Fruit fly (Drosophila melanogaster): Measurements from ENCODE around the gene CG42272.

The CG42272 gene

DNA sequence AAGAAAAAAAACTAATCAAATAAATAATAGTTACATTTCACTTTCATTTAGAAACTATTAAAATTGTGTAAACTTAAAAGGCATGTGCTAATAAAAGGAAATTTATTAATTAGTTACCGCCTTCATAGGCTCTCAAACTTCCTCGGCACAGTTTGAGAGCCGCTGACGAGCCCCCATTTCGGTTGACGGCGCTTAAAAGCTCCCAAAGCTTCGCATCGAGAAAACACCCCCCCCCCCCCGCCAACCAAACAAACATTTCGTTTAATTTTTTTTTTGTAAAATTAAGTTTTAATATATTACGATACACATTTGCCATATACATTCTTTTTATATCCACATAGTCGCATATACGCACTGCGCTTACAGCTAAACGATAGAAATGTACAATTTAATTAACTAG lies 5.6 kb upstream of the CG42272 start:
- TF ChIP-seq Myc (optimal IDR thresholded peaks at IDR 0.05): peak; percentile 15
- no peak for TF ChIP-seq Vsx2 (GFP tag; optimal IDR thresholded peaks at IDR 0.05; ENCODE audit: partially characterized antibody)
- TF ChIP-seq Dfd (GFP tag; optimal IDR thresholded peaks at IDR 0.05): no peak

DNA sequence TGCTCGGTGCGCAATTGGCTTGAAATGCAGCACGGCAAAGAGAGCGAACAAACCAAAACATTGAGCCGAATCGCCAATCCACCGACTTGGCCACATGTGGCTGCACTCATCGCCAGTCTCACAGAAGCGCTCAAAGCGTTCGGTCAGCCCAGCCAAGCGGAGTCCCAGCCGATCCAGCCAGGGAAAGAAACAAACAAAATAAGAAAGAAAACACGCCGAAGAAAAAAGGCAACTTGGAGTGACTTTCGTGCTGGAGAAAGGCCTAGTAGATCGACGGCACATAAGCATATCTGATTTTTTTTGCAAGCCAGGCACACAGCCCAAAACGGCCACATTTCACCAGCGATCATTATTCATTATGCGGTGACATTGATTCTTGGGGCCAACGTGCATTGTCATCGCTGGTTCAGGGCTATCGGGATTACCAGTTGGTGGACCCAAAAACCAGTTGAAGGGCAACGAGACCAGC lies 736 bp upstream of the CG42272 start:
- TF ChIP-seq Dfd (GFP tag; optimal IDR thresholded peaks at IDR 0.05) (no peak), psq (GFP tag; optimal IDR thresholded peaks at IDR 0.05) (peak; percentile 16), Sp1 (GFP tag; optimal IDR thresholded peaks at IDR 0.05) (peak; percentile 41)

DNA sequence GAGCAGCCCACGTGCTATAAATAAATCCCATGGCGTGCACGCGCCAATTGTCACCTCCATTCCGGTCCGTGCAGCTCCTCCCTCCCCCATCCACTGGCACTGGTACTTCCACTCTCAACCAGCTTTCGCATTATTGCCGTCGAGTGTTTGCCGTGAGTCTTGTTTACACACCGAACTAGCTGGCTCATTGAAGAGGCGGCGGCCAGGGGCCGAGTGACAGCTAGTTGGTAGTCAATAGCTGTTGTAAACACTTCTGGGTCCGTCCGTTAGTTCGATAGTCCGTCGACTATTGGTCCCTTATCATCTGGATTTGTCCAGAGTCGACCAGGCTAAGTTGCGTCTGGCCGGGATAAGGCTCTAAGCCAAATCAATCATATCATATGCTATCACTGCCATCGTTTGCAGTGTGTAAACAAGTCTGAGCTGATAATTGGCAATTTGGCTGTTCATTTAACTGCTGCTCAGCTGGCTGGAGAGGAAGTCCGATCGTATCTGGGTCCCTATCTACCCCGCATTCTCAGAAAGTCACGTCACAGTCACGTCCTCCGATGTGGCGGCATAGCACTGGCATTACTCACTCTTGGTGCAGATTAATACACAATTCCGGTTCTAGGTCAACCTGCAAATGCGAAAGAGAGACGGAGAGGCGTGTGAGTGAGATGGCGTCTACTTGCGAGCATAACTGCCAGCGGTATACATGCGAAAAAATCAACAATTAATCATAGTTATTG lies 4.7 kb downstream of the CG42272 start:
- TF ChIP-seq Myc (optimal IDR thresholded peaks at IDR 0.05): no peak
- no peak for TF ChIP-seq Sp1 (GFP tag; optimal IDR thresholded peaks at IDR 0.05)
- no peak for TF ChIP-seq Jra (GFP tag; optimal IDR thresholded peaks at IDR 0.05)
- no peak for TF ChIP-seq lola (GFP tag; optimal IDR thresholded peaks at IDR 0.05)
- no peak for TF ChIP-seq HLH106 (tag; optimal IDR thresholded peaks at IDR 0.05)
- no peak for TF ChIP-seq h (GFP tag; optimal IDR thresholded peaks at IDR 0.05)
- no peak for TF ChIP-seq dmrt93B (GFP tag; optimal IDR thresholded peaks at IDR 0.05)
- no peak for TF ChIP-seq Mio (GFP tag; optimal IDR thresholded peaks at IDR 0.05)
- TF ChIP-seq brk (GFP tag; optimal IDR thresholded peaks at IDR 0.05): no peak
- no peak for TF ChIP-seq CrebA (GFP tag; optimal IDR thresholded peaks at IDR 0.05; ENCODE audit: borderline replicate concordance)
- TF ChIP-seq fru (GFP tag; optimal IDR thresholded peaks at IDR 0.05): no peak

DNA sequence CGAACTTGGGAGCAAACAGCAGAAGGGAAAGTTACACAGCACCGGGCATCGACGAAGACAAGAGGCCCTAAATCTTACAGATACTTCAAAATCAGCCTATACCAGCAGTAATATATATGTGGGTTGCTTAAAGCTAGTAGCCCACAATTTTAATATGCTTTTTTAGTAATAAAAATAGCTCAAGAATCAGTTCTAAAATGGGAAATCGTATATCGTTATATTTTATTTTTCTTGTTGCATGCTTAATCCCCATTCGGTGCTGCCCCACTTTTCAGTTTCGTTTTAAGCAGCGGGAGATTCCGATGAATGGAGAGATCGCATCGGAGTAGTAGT lies 5.2 kb downstream of the CG42272 start:
- TF ChIP-seq fru (GFP tag; optimal IDR thresholded peaks at IDR 0.05) (peak; percentile 69), GATAd (GFP tag; optimal IDR thresholded peaks at IDR 0.05) (no peak), foxo (GFP tag; optimal IDR thresholded peaks at IDR 0.05) (peak in 1 of 2 experiments; percentile 48), CrebA (GFP tag; optimal IDR thresholded peaks at IDR 0.05; ENCODE audit: borderline replicate concordance) (no peak), ey (GFP tag; optimal IDR thresholded peaks at IDR 0.05) (peak; percentile 37), N (GFP tag; optimal IDR thresholded peaks at IDR 0.05) (no peak), Dif (GFP tag; optimal IDR thresholded peaks at IDR 0.05; ENCODE audit: partially characterized antibody) (no peak), Dfd (GFP tag; optimal IDR thresholded peaks at IDR 0.05) (no peak), sv (GFP tag; optimal IDR thresholded peaks at IDR 0.05) (no peak), Mio (GFP tag; optimal IDR thresholded peaks at IDR 0.05) (no peak), jim (GFP tag; optimal IDR thresholded peaks at IDR 0.05) (no peak), sage (GFP tag; optimal IDR thresholded peaks at IDR 0.05) (no peak), Sp1 (GFP tag; optimal IDR thresholded peaks at IDR 0.05) (no peak), CG32264 (GFP tag; optimal IDR thresholded peaks at IDR 0.05) (no peak), tai (GFP tag; optimal IDR thresholded peaks at IDR 0.05) (no peak), woc (GFP tag; optimal IDR thresholded peaks at IDR 0.05) (peak; percentile 26), rgr (GFP tag; optimal IDR thresholded peaks at IDR 0.05) (peak; percentile 28), dsf (GFP tag; optimal IDR thresholded peaks at IDR 0.05; ENCODE audit: borderline replicate concordance) (no peak), Hr78 (GFP tag; optimal IDR thresholded peaks at IDR 0.05) (no peak), Vsx2 (GFP tag; optimal IDR thresholded peaks at IDR 0.05; ENCODE audit: partially characterized antibody) (no peak), psq (GFP tag; optimal IDR thresholded peaks at IDR 0.05) (no peak), OdsH (GFP tag; optimal IDR thresholded peaks at IDR 0.05) (no peak), HLH106 (tag; optimal IDR thresholded peaks at IDR 0.05) (peak; percentile 36), pan (optimal IDR thresholded peaks at IDR 0.05) (no peak), dl (GFP tag; optimal IDR thresholded peaks at IDR 0.05; ENCODE audit: insufficient read depth in 1 of 2, partially characterized antibody in 2 of 2) (no peak), lola (GFP tag; optimal IDR thresholded peaks at IDR 0.05) (no peak), Hr83 (GFP tag; optimal IDR thresholded peaks at IDR 0.05; ENCODE audit: poor library complexity, severe bottlenecking) (no peak), br (GFP tag; optimal IDR thresholded peaks at IDR 0.05) (peak; percentile 19), h (GFP tag; optimal IDR thresholded peaks at IDR 0.05) (peak; percentile 42), Rel (GFP tag; optimal IDR thresholded peaks at IDR 0.05) (no peak), Rel (tag; optimal IDR thresholded peaks at IDR 0.05) (no peak), brk (GFP tag; optimal IDR thresholded peaks at IDR 0.05) (no peak), CG9705 (GFP tag; optimal IDR thresholded peaks at IDR 0.05) (no peak), dmrt93B (GFP tag; optimal IDR thresholded peaks at IDR 0.05) (no peak), Myc (optimal IDR thresholded peaks at IDR 0.05) (no peak), Hnf4 (GFP tag; optimal IDR thresholded peaks at IDR 0.05) (peak; percentile 21), Abd-B (GFP tag; optimal IDR thresholded peaks at IDR 0.05) (no peak), Jra (GFP tag; optimal IDR thresholded peaks at IDR 0.05) (no peak), usp (GFP tag; optimal IDR thresholded peaks at IDR 0.05) (no peak)
